Worm (Caenorhabditis elegans) whole organism, L4/young adult: ENCODE results near the gene vnut-1.

Experiments
- W03F9.2 ChIP-seq: fragments of 150-350 bp; optimal IDR thresholded peaks from 2 replicates; lab custom pipeline; 2014; ENCODE audit warnings: missing biosample characterization, missing genetic modification characterization
- dao-5 ChIP-seq: sonication (generic microtip); optimal IDR thresholded peaks from 2 replicates; lab custom pipeline; 2016; ENCODE audit warnings: missing genotype, missing genetic modification characterization, moderate library complexity, missing compliant biosample characterization
- him-1 ChIP-seq: sonication (generic microtip); optimal IDR thresholded peaks from 2 replicates; lab custom pipeline; 2016; ENCODE audit warnings: missing genotype, missing genetic modification reagents, missing genetic modification characterization, missing compliant biosample characterization

- no peak for TF ChIP-seq him-1 (tag; lab: Kevin White, UChicago)
- TF ChIP-seq W03F9.2 (tag; lab: Kevin White, UChicago) = no peak
- TF ChIP-seq dao-5 = no peak
Observed at ce11 chrII:14494464-14494863, 4.9 kb downstream of the vnut-1 start.
